Worm (Caenorhabditis elegans) whole organism, L4 larva: Measurements from ENCODE around the gene Y38E10A.17.

Experiments
- F44E2.7 ChIP-seq: fragments of 200-800 bp; sonication (Bioruptor generic); IDR thresholded peaks from 2 replicates; pipeline ENCODE4 v2.1.2; 2022; ENCODE audit warnings: missing genetic modification characterization, missing compliant biosample characterization
- F49E8.2 ChIP-seq: sonication (generic microtip); optimal IDR thresholded peaks from 2 replicates; lab custom pipeline; 2016; ENCODE audit warnings: missing compliant biosample characterization, mild to moderate bottlenecking, missing genetic modification characterization, borderline replicate concordance
- T26A8.4 ChIP-seq: fragments of 200-800 bp; sonication (Bioruptor generic); IDR thresholded peaks from 2 replicates; pipeline ENCODE4 v1.3.6; 2022; ENCODE audit warnings: missing genetic modification characterization, missing compliant biosample characterization
- Y105C5A.15 ChIP-seq: fragments of 200-800 bp; sonication (Bioruptor generic); IDR thresholded peaks from 2 replicates; pipeline ENCODE4 v1.3.6; 2022; ENCODE audit warnings: missing genetic modification characterization, missing compliant biosample characterization
- Y5F2A.4 ChIP-seq: fragments of 200-800 bp; sonication (Bioruptor generic); optimal IDR thresholded peaks from 2 replicates; lab custom pipeline; 2018; ENCODE audit warnings: mild to moderate bottlenecking, missing genetic modification characterization, missing compliant biosample characterization
- Y75B8A.6 ChIP-seq: fragments of 200-800 bp; sonication (Bioruptor generic); IDR thresholded peaks from 2 replicates; pipeline ENCODE4 v1.3.6; 2022; ENCODE audit warnings: missing genetic modification reagents, missing genetic modification characterization, missing compliant biosample characterization
- ZK337.2 ChIP-seq: fragments of 200-800 bp; sonication (Bioruptor generic); IDR thresholded peaks from 2 replicates; pipeline ENCODE4 v1.3.6; 2022; ENCODE audit warnings: missing genetic modification reagents, missing genetic modification characterization, missing compliant biosample characterization
- ZK546.5 ChIP-seq, 2 experiments: sonication (generic microtip); optimal IDR thresholded peaks; 2 replicates each; lab custom pipeline; 2017; ENCODE audit warnings: missing biosample characterization in 2 of 2, missing genetic modification characterization in 2 of 2
- aly-2 ChIP-seq: sonication (generic microtip); optimal IDR thresholded peaks from 2 replicates; lab custom pipeline; 2018; ENCODE audit warnings: missing biosample characterization, missing genetic modification characterization
- ama-1 ChIP-seq: fragments of 150-350 bp; optimal IDR thresholded peaks from 2 replicates; lab custom pipeline; 2014; ENCODE audit warnings: inconsistent platforms, mixed read lengths
- arid-1 ChIP-seq: fragments of 200-800 bp; sonication (Bioruptor generic); conservative IDR thresholded peaks from 2 replicates; pipeline ENCODE4 v1.3.6; 2022; ENCODE audit warnings: missing genetic modification reagents, missing genetic modification characterization, missing compliant biosample characterization
- attf-4 ChIP-seq: sonication (generic microtip); optimal IDR thresholded peaks from 3 replicates; lab custom pipeline; 2017; ENCODE audit warnings: missing biosample characterization, missing genetic modification characterization
- ceh-28 ChIP-seq: fragments of 150-350 bp; optimal IDR thresholded peaks from 2 replicates; lab custom pipeline; 2014; ENCODE audit warnings: missing biosample characterization, missing genetic modification reagents, missing genetic modification characterization
- ctbp-1 ChIP-seq: fragments of 200-800 bp; sonication (Bioruptor generic); IDR thresholded peaks from 2 replicates; pipeline ENCODE4 v1.3.6; 2022; ENCODE audit warnings: missing genetic modification reagents, missing genetic modification characterization, missing compliant biosample characterization
- daf-16 ChIP-seq, 3 experiments: sonication (generic microtip); optimal IDR thresholded peaks; 2 replicates each; lab custom pipeline; 2016 to 2017; ENCODE audit warnings: missing genetic modification characterization in 3 of 3, missing genetic modification reagents in 3 of 3, mild to moderate bottlenecking in 2 of 3, missing compliant biosample characterization in 2 of 3, missing biosample characterization in 1 of 3, moderate library complexity in 1 of 3
- dmd-8 ChIP-seq: fragments of 200-800 bp; sonication (Bioruptor generic); IDR thresholded peaks from 2 replicates; pipeline ENCODE4 v1.3.6; 2022; ENCODE audit warnings: missing genetic modification characterization, missing compliant biosample characterization
- dmd-9 ChIP-seq: fragments of 200-800 bp; sonication (Bioruptor generic); IDR thresholded peaks from 2 replicates; pipeline ENCODE4 v1.3.6; 2022; ENCODE audit warnings: missing genetic modification reagents, missing genetic modification characterization, missing compliant biosample characterization
- duxl-1 ChIP-seq: sonication (generic microtip); optimal IDR thresholded peaks from 2 replicates; lab custom pipeline; 2016; ENCODE audit warnings: mild to moderate bottlenecking, missing genetic modification characterization, moderate library complexity, missing compliant biosample characterization; ENCODE audit not compliant: poor library complexity
- fos-1 ChIP-seq: fragments of 150-350 bp; optimal IDR thresholded peaks from 2 replicates; lab custom pipeline; 2014; ENCODE audit warnings: missing biosample characterization, missing genetic modification characterization
- gei-8 ChIP-seq: fragments of 200-800 bp; sonication (Bioruptor generic); optimal IDR thresholded peaks from 2 replicates; lab custom pipeline; 2018; ENCODE audit warnings: mild to moderate bottlenecking, missing genetic modification characterization, missing compliant biosample characterization
- hlh-11 ChIP-seq: fragments of 200-800 bp; sonication (Bioruptor generic); optimal IDR thresholded peaks from 2 replicates; lab custom pipeline; 2018; ENCODE audit warnings: mild to moderate bottlenecking, missing genetic modification characterization, missing compliant biosample characterization
- hlh-30 ChIP-seq: sonication (generic microtip); optimal IDR thresholded peaks from 2 replicates; lab custom pipeline; 2017; ENCODE audit warnings: antibody characterized with exemption, mild to moderate bottlenecking, missing genetic modification characterization, missing compliant biosample characterization; ENCODE audit not compliant: insufficient read depth
- jun-1 ChIP-seq: fragments of 150-350 bp; optimal IDR thresholded peaks from 2 replicates; lab custom pipeline; 2014; ENCODE audit warnings: missing biosample characterization, missing genetic modification reagents, missing genetic modification characterization
- lin-15B ChIP-seq: fragments of 150-350 bp; sonication (generic microtip); optimal IDR thresholded peaks from 3 replicates; lab custom pipeline; 2014; ENCODE audit warnings: missing biosample characterization, missing genetic modification characterization
- lin-38 ChIP-seq: fragments of 200-800 bp; sonication (Bioruptor generic); IDR thresholded peaks from 2 replicates; pipeline ENCODE4 v1.3.6; 2022; ENCODE audit warnings: missing genetic modification reagents, missing genetic modification characterization, missing compliant biosample characterization
- lir-3 ChIP-seq: sonication (generic microtip); optimal IDR thresholded peaks from 2 replicates; lab custom pipeline; 2016; ENCODE audit warnings: mild to moderate bottlenecking, missing genetic modification characterization, missing compliant biosample characterization
- lsy-2 ChIP-seq, 2 experiments: fragments of 150-350 bp in 1 of 2; sonication (generic microtip) in 1 of 2; optimal IDR thresholded peaks; 2 replicates each; lab custom pipeline; 2014 to 2017; ENCODE audit warnings: missing biosample characterization in 2 of 2, missing genetic modification characterization in 2 of 2
- madf-5 ChIP-seq, 2 experiments: fragments of 200-800 bp; sonication (Bioruptor generic); IDR thresholded peaks; 2 replicates each; pipeline ENCODE4 v1.3.6; 2022; ENCODE audit warnings: missing compliant biosample characterization in 2 of 2, missing genetic modification characterization in 2 of 2
- mdl-1 ChIP-seq, 2 experiments: fragments of 150-350 bp in 1 of 2; sonication (generic microtip) in 1 of 2; optimal IDR thresholded peaks; 2 replicates each; lab custom pipeline; 2014 to 2017; ENCODE audit warnings: missing biosample characterization in 2 of 2, missing genetic modification characterization in 2 of 2
- mdt-29 ChIP-seq: fragments of 200-800 bp; sonication (Bioruptor generic); IDR thresholded peaks from 2 replicates; pipeline ENCODE4 v1.3.6; 2022; ENCODE audit warnings: missing genetic modification reagents, missing genetic modification characterization, missing compliant biosample characterization
- mxl-2 ChIP-seq: fragments of 200-800 bp; sonication (Bioruptor generic); conservative IDR thresholded peaks from 2 replicates; pipeline ENCODE4 v1.3.6; 2022; ENCODE audit warnings: missing genetic modification reagents, missing genetic modification characterization, missing compliant biosample characterization
- nhr-111 ChIP-seq: fragments of 200-800 bp; sonication (Bioruptor generic); optimal IDR thresholded peaks from 2 replicates; lab custom pipeline; 2018; ENCODE audit warnings: mild to moderate bottlenecking, missing genetic modification characterization, missing compliant biosample characterization
- nhr-28 ChIP-seq: fragments of 150-350 bp; optimal IDR thresholded peaks from 2 replicates; lab custom pipeline; 2014; ENCODE audit warnings: missing biosample characterization, missing genetic modification characterization
- nhr-41 ChIP-seq: fragments of 200-800 bp; sonication (Bioruptor generic); IDR thresholded peaks from 2 replicates; pipeline ENCODE4 v1.3.6; 2022; ENCODE audit warnings: missing genetic modification reagents, missing genetic modification characterization, missing compliant biosample characterization
- nhr-48 ChIP-seq: sonication (generic microtip); optimal IDR thresholded peaks from 2 replicates; lab custom pipeline; 2016; ENCODE audit warnings: mild to moderate bottlenecking, missing genetic modification characterization, missing compliant biosample characterization
- nhr-6 ChIP-seq: fragments of 150-350 bp; optimal IDR thresholded peaks from 2 replicates; lab custom pipeline; 2014; ENCODE audit warnings: missing biosample characterization, missing genetic modification characterization
- nhr-77 ChIP-seq: fragments of 150-350 bp; optimal IDR thresholded peaks from 2 replicates; lab custom pipeline; 2014; ENCODE audit warnings: missing biosample characterization, missing genetic modification characterization
- rbr-2 ChIP-seq: sonication (generic microtip); optimal IDR thresholded peaks from 2 replicates; lab custom pipeline; 2016; ENCODE audit warnings: missing genotype, missing genetic modification characterization, missing compliant biosample characterization
- sdz-12 ChIP-seq: fragments of 200-800 bp; sonication (Bioruptor generic); optimal IDR thresholded peaks from 2 replicates; lab custom pipeline; 2018; ENCODE audit warnings: mild to moderate bottlenecking, missing genetic modification characterization, missing compliant biosample characterization
- set-16 ChIP-seq: fragments of 200-800 bp; sonication (Bioruptor generic); IDR thresholded peaks from 2 replicates; pipeline ENCODE4 v1.3.6; 2022; ENCODE audit warnings: missing genetic modification reagents, missing genetic modification characterization, missing compliant biosample characterization
- snpc-1.2 ChIP-seq: fragments of 200-800 bp; sonication (Bioruptor generic); IDR thresholded peaks from 2 replicates; pipeline ENCODE4 v1.3.6; 2022; ENCODE audit warnings: missing genetic modification reagents, missing genetic modification characterization, missing compliant biosample characterization
- snpc-4 ChIP-seq: fragments of 150-350 bp; optimal IDR thresholded peaks from 2 replicates; lab custom pipeline; 2014; ENCODE audit warnings: missing biosample characterization, missing genetic modification characterization
- spr-1 ChIP-seq: sonication (generic microtip); optimal IDR thresholded peaks from 2 replicates; lab custom pipeline; 2016; ENCODE audit warnings: mild to moderate bottlenecking, missing genetic modification characterization, missing compliant biosample characterization
- unc-130 ChIP-seq: sonication (generic microtip); optimal IDR thresholded peaks from 2 replicates; lab custom pipeline; 2016; ENCODE audit warnings: missing genetic modification reagents, missing genetic modification characterization, missing compliant biosample characterization
- zag-1 ChIP-seq: fragments of 150-350 bp; optimal IDR thresholded peaks from 2 replicates; lab custom pipeline; 2014; ENCODE audit warnings: missing biosample characterization, missing genetic modification characterization
- zfp-3 ChIP-seq: fragments of 200-800 bp; sonication (Bioruptor generic); conservative IDR thresholded peaks from 2 replicates; pipeline ENCODE4 v1.3.6; 2022; ENCODE audit warnings: missing genetic modification reagents, missing genetic modification characterization, missing compliant biosample characterization
- ztf-7 ChIP-seq: fragments of 150-350 bp; optimal IDR thresholded peaks from 2 replicates; lab custom pipeline; 2014; ENCODE audit warnings: missing biosample characterization, missing genetic modification characterization

Gene Y38E10A.17

DNA sequence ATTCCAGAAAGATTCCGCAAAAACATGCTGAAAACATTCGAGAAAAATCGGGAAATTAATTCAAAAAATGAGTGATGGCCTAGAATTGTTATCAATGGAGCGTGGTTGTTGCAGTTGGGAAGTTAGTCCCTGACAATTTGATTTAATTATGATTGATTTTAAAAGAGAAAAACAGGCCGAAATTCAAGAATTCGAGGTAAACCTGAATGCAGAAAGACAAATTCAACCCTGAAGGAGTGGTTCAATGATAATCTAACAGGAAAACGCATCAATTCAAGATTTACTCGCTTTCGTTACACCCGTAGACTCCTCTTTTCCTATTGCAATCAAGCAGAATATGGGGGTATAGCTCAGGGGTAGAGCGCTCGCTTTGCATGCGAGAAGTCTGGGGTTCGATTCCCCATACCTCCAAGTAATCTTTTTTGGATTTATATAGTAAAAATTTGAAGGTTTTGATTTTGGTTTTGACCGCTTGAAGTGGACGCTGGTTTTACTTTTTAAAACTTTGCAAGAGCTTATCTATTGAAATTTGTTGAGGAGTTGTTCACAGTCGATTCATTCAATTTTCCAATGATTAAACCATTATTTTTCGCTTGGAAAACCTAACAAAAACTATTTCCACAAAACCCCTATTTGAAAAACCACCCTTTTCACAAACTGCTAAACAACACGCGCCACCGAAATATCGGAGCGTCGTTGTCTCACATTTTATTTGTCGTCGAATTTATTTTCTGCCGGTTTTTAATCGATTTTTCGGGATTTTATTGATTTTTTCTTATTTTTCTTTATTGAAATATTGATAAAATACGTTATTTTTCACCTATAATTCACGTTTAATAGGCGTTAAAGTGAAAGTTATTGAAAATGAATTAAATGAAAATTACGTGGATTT is 43.6 kb upstream of the Y38E10A.17 start:
- peak; percentile 30 for TF ChIP-seq nhr-77 (tag; lab: Kevin White, UChicago)
- TF ChIP-seq aly-2: no peak
- peak; percentile 58 for TF ChIP-seq nhr-6 (tag; lab: Kevin White, UChicago)
- TF ChIP-seq hlh-30: peak; percentile 44
- TF ChIP-seq lin-15B (tag; lab: Kevin White, UChicago): peak; percentile 67
- TF ChIP-seq ctbp-1 (GFP tag; lab: Robert Waterston, UW): peak; percentile 46; the same call in 1 of the 2 replicates
- TF ChIP-seq hlh-11 (tag; lab: Kevin White, UChicago): peak; percentile 49
- no peak for TF ChIP-seq attf-4 (tag; lab: Kevin White, UChicago)
- TF ChIP-seq daf-16 (GFP tag; optimal IDR thresholded peaks at IDR 0.05; lab: Kevin White, UChicago): peak; percentile 8 to 91
- TF ChIP-seq daf-16 (tag; optimal IDR thresholded peaks at IDR 0.05; lab: Kevin White, UChicago): peak; percentile 54
- no peak for TF ChIP-seq snpc-4
- peak; percentile 86; the same call in 1 of the 2 replicates for TF ChIP-seq F44E2.7 (GFP tag; lab: Robert Waterston, UW)
- TF ChIP-seq gei-8 (GFP tag; lab: Kevin White, UChicago): peak; percentile 71
- peak; percentile 35 for TF ChIP-seq nhr-48 (tag; lab: Kevin White, UChicago)
- peak; percentile 65 for TF ChIP-seq dmd-9
- peak; percentile 97 for TF ChIP-seq lin-38
- TF ChIP-seq jun-1 (tag; lab: Kevin White, UChicago): no peak
- TF ChIP-seq unc-130 (GFP tag; lab: Kevin White, UChicago): peak; percentile 77
- TF ChIP-seq set-16 (GFP tag; lab: Robert Waterston, UW): no peak
- no peak for TF ChIP-seq ama-1 (lab: Kevin White, UChicago)
- no peak for TF ChIP-seq mdl-1 (tag; optimal IDR thresholded peaks at IDR 0.05; lab: Kevin White, UChicago)
- peak; percentile 59 for TF ChIP-seq ztf-7 (tag; lab: Kevin White, UChicago)
- TF ChIP-seq nhr-111 (GFP tag; lab: Kevin White, UChicago): peak; percentile 78
- peak; percentile 26 for TF ChIP-seq nhr-28
- TF ChIP-seq Y5F2A.4 (GFP tag; lab: Kevin White, UChicago): peak; percentile 32
- TF ChIP-seq mdt-29: peak; percentile 69; the same call in 1 of the 2 replicates
- peak; percentile 64 for TF ChIP-seq sdz-12 (GFP tag; lab: Kevin White, UChicago)
- 0 out of 2 replicates have a peak, but pooled peaks have one; percentile 56 for TF ChIP-seq Y105C5A.15 (GFP tag; lab: Robert Waterston, UW)
- TF ChIP-seq nhr-41 (GFP tag; lab: Robert Waterston, UW): no peak
- TF ChIP-seq F49E8.2: peak; percentile 67
- TF ChIP-seq spr-1 (tag; lab: Kevin White, UChicago): peak; percentile 81
- no peak for TF ChIP-seq zag-1
- TF ChIP-seq snpc-1.2 (GFP tag; lab: Robert Waterston, UW): peak; percentile 74; the same call in 1 of the 2 replicates
- TF ChIP-seq ZK546.5 (tag; optimal IDR thresholded peaks at IDR 0.05; lab: Kevin White, UChicago): no peak
- TF ChIP-seq lsy-2 (tag; optimal IDR thresholded peaks at IDR 0.05; lab: Kevin White, UChicago): peak in 1 of 2 experiments; percentile 88
- peak; percentile 63 for TF ChIP-seq duxl-1 (tag; lab: Kevin White, UChicago)
- peak; percentile 58 for TF ChIP-seq lir-3 (tag; lab: Kevin White, UChicago)
- TF ChIP-seq arid-1 (GFP tag; lab: Robert Waterston, UW): peak; percentile 58; the same call in 1 of the 2 replicates
- TF ChIP-seq zfp-3 (GFP tag; lab: Robert Waterston, UW): 0 out of 2 replicates have a peak, but pooled peaks have one; percentile 79
- TF ChIP-seq dmd-8 (GFP tag; lab: Robert Waterston, UW): peak; percentile 80; the same call in 1 of the 2 replicates
- TF ChIP-seq mxl-2 (GFP tag; lab: Robert Waterston, UW): peak; percentile 41; the same call in 1 of the 2 replicates
- TF ChIP-seq rbr-2 (tag; lab: Kevin White, UChicago): peak; percentile 66
- TF ChIP-seq fos-1: no peak
- peak; percentile 38 to 71; a peak in 1 of 4 replicates for TF ChIP-seq madf-5 (GFP tag; IDR thresholded peaks at IDR 0.05; lab: Robert Waterston, UW)
- TF ChIP-seq T26A8.4 (GFP tag; lab: Robert Waterston, UW): 0 out of 2 replicates have a peak, but pooled peaks have one; percentile 60
- 0 out of 2 replicates have a peak, but pooled peaks have one; percentile 81 for TF ChIP-seq Y75B8A.6 (GFP tag; lab: Robert Waterston, UW)
- peak; percentile 66; the same call in 1 of the 2 replicates for TF ChIP-seq ZK337.2
- peak; percentile 66 for TF ChIP-seq ceh-28 (tag; lab: Kevin White, UChicago)
